Worm (Caenorhabditis elegans) whole organism, young adult: ENCODE measurements around the gene vps-15.

Source experiments
- C17E4.6 ChIP-seq: fragments of 200-800 bp; sonication (Bioruptor generic); IDR thresholded peaks from 2 replicates; pipeline ENCODE4 v1.3.6; 2022; ENCODE audit warnings: missing genetic modification reagents, missing genetic modification characterization, missing compliant biosample characterization
- D2030.7 ChIP-seq: fragments of 200-800 bp; sonication (Bioruptor generic); IDR thresholded peaks from 2 replicates; pipeline ENCODE4 v1.3.6; 2022; ENCODE audit warnings: missing genetic modification reagents, missing genetic modification characterization, missing compliant biosample characterization
- F37B4.10 ChIP-seq: fragments of 200-800 bp; sonication (Bioruptor generic); IDR thresholded peaks from 2 replicates; pipeline ENCODE4 v1.3.6; 2022; ENCODE audit warnings: missing genetic modification characterization, missing compliant biosample characterization
- F39B2.1 ChIP-seq: fragments of 200-800 bp; sonication (Bioruptor generic); IDR thresholded peaks from 2 replicates; pipeline ENCODE4 v1.3.6; 2022; ENCODE audit warnings: missing genetic modification reagents, missing genetic modification characterization, missing compliant biosample characterization
- F49E8.2 ChIP-seq: sonication (generic microtip); optimal IDR thresholded peaks from 3 replicates; lab custom pipeline; 2017; ENCODE audit warnings: missing genetic modification characterization, mild to moderate bottlenecking, missing compliant biosample characterization, antibody characterized with exemption, moderate library complexity; ENCODE audit not compliant: insufficient read depth
- F52B5.7 ChIP-seq: sonication (generic microtip); optimal IDR thresholded peaks from 2 replicates; lab custom pipeline; 2016; ENCODE audit warnings: mild to moderate bottlenecking, missing genetic modification characterization, missing compliant biosample characterization
- F57A8.1 ChIP-seq: fragments of 200-800 bp; sonication (Bioruptor generic); optimal IDR thresholded peaks from 2 replicates; lab custom pipeline; 2018; ENCODE audit warnings: mild to moderate bottlenecking, missing genetic modification characterization, moderate library complexity, missing compliant biosample characterization
- F57C9.4 ChIP-seq: sonication (generic microtip); optimal IDR thresholded peaks from 2 replicates; lab custom pipeline; 2017; ENCODE audit warnings: mild to moderate bottlenecking, missing genetic modification characterization, missing compliant biosample characterization
- T26A5.8 ChIP-seq: sonication (generic microtip); optimal IDR thresholded peaks from 2 replicates; lab custom pipeline; 2016; ENCODE audit warnings: missing genetic modification characterization, missing compliant biosample characterization
- Y53F4B.3 ChIP-seq: fragments of 200-800 bp; sonication (Bioruptor generic); IDR thresholded peaks from 2 replicates; pipeline ENCODE4 v1.3.6; 2022; ENCODE audit warnings: missing genetic modification reagents, missing genetic modification characterization, missing compliant biosample characterization
- Y67H2A.10 ChIP-seq: fragments of 200-800 bp; sonication (Bioruptor generic); conservative IDR thresholded peaks from 2 replicates; pipeline ENCODE4 v1.3.6; 2022; ENCODE audit warnings: missing genetic modification reagents, missing genetic modification characterization, missing compliant biosample characterization
- ZK185.1 ChIP-seq: sonication (generic microtip); optimal IDR thresholded peaks from 2 replicates; lab custom pipeline; 2016; ENCODE audit warnings: mild to moderate bottlenecking, missing genetic modification characterization, missing compliant biosample characterization; ENCODE audit not compliant: poor library complexity, severe bottlenecking
- akir-1 ChIP-seq: fragments of 200-800 bp; sonication (Bioruptor generic); optimal IDR thresholded peaks from 2 replicates; lab custom pipeline; 2018; ENCODE audit warnings: mild to moderate bottlenecking, missing genetic modification characterization, moderate library complexity, missing compliant biosample characterization
- atf-7 ChIP-seq: sonication (generic microtip); optimal IDR thresholded peaks from 2 replicates; lab custom pipeline; 2017; ENCODE audit warnings: mild to moderate bottlenecking, missing genetic modification characterization, missing compliant biosample characterization
- attf-3 ChIP-seq: fragments of 200-800 bp; sonication (Bioruptor generic); conservative IDR thresholded peaks from 2 replicates; pipeline ENCODE4 v1.3.6; 2022; ENCODE audit warnings: missing genetic modification reagents, missing genetic modification characterization, missing compliant biosample characterization
- attf-5 ChIP-seq: fragments of 200-800 bp; sonication (Bioruptor generic); optimal IDR thresholded peaks from 2 replicates; lab custom pipeline; 2018; ENCODE audit warnings: mild to moderate bottlenecking, missing genetic modification characterization, missing compliant biosample characterization
- attf-6 ChIP-seq: fragments of 200-800 bp; sonication (Bioruptor generic); IDR thresholded peaks from 2 replicates; pipeline ENCODE4 v1.3.6; 2022; ENCODE audit warnings: missing genetic modification reagents, missing genetic modification characterization, missing compliant biosample characterization
- bed-1 ChIP-seq: fragments of 200-800 bp; sonication (Bioruptor generic); IDR thresholded peaks from 2 replicates; pipeline ENCODE4 v1.3.6; 2022; ENCODE audit warnings: missing genetic modification reagents, missing genetic modification characterization, missing compliant biosample characterization
- ceh-100 ChIP-seq: fragments of 200-800 bp; sonication (Bioruptor generic); IDR thresholded peaks from 2 replicates; pipeline ENCODE4 v1.3.6; 2022; ENCODE audit warnings: missing genetic modification reagents, missing genetic modification characterization, missing compliant biosample characterization
- ceh-58 ChIP-seq: fragments of 200-800 bp; sonication (Bioruptor generic); IDR thresholded peaks from 2 replicates; pipeline ENCODE4 v1.3.6; 2022; ENCODE audit warnings: missing genetic modification characterization, missing compliant biosample characterization
- ceh-91 ChIP-seq: fragments of 200-800 bp; sonication (Bioruptor generic); IDR thresholded peaks from 2 replicates; pipeline ENCODE4 v1.3.6; 2022; ENCODE audit warnings: missing genetic modification reagents, missing genetic modification characterization, missing compliant biosample characterization
- dox-1 ChIP-seq: fragments of 200-800 bp; sonication (Bioruptor generic); IDR thresholded peaks from 2 replicates; pipeline ENCODE4 v1.3.6; 2022; ENCODE audit warnings: missing genetic modification reagents, missing genetic modification characterization, missing compliant biosample characterization
- dpff-1 ChIP-seq: sonication (generic microtip); optimal IDR thresholded peaks from 2 replicates; lab custom pipeline; 2017; ENCODE audit warnings: mild to moderate bottlenecking, missing genetic modification characterization, missing compliant biosample characterization
- ets-4 ChIP-seq: fragments of 200-800 bp; sonication (Bioruptor generic); optimal IDR thresholded peaks from 2 replicates; lab custom pipeline; 2018; ENCODE audit warnings: mild to moderate bottlenecking, missing genetic modification characterization, missing compliant biosample characterization
- gei-17 ChIP-seq: fragments of 200-800 bp; sonication (Bioruptor generic); optimal IDR thresholded peaks from 2 replicates; lab custom pipeline; 2018; ENCODE audit warnings: mild to moderate bottlenecking, missing genetic modification characterization, missing compliant biosample characterization
- hmg-1.2 ChIP-seq: fragments of 200-800 bp; sonication (Bioruptor generic); IDR thresholded peaks from 2 replicates; pipeline ENCODE4 v1.3.6; 2022; ENCODE audit warnings: missing genetic modification reagents, missing genetic modification characterization, missing compliant biosample characterization
- hmg-20 ChIP-seq: fragments of 200-800 bp; sonication (Bioruptor generic); IDR thresholded peaks from 2 replicates; pipeline ENCODE4 v1.3.6; 2022; ENCODE audit warnings: missing genetic modification reagents, missing genetic modification characterization, missing compliant biosample characterization
- hsf-1 ChIP-seq: fragments of 200-800 bp; sonication (Bioruptor generic); IDR thresholded peaks from 2 replicates; pipeline ENCODE4 v1.3.6; 2022; ENCODE audit warnings: missing genetic modification reagents, missing genetic modification characterization, missing compliant biosample characterization
- lag-1 ChIP-seq: fragments of 200-800 bp; sonication (Bioruptor generic); IDR thresholded peaks from 2 replicates; pipeline ENCODE4 v1.3.6; 2022; ENCODE audit warnings: missing genetic modification reagents, missing genetic modification characterization, missing compliant biosample characterization
- lin-26 ChIP-seq: fragments of 200-800 bp; sonication (Bioruptor generic); IDR thresholded peaks from 2 replicates; pipeline ENCODE4 v1.3.6; 2022; ENCODE audit warnings: missing genetic modification reagents, missing genetic modification characterization, missing compliant biosample characterization
- lin-54 ChIP-seq: fragments of 200-800 bp; sonication (Bioruptor generic); optimal IDR thresholded peaks from 2 replicates; lab custom pipeline; 2018; ENCODE audit warnings: mild to moderate bottlenecking, missing genetic modification characterization, missing compliant biosample characterization
- madf-8 ChIP-seq: fragments of 200-800 bp; sonication (Bioruptor generic); conservative IDR thresholded peaks from 2 replicates; pipeline ENCODE4 v1.3.6; 2022; ENCODE audit warnings: missing genetic modification reagents, missing genetic modification characterization, missing compliant biosample characterization
- nhr-120 ChIP-seq: fragments of 200-800 bp; sonication (Bioruptor generic); IDR thresholded peaks from 2 replicates; pipeline ENCODE4 v1.3.6; 2022; ENCODE audit warnings: missing genetic modification characterization, missing compliant biosample characterization
- nhr-27 ChIP-seq: fragments of 200-800 bp; sonication (Bioruptor generic); optimal IDR thresholded peaks from 2 replicates; lab custom pipeline; 2018; ENCODE audit warnings: mild to moderate bottlenecking, missing genetic modification characterization, moderate library complexity, missing compliant biosample characterization
- nhr-90 ChIP-seq: sonication (generic microtip); optimal IDR thresholded peaks from 2 replicates; lab custom pipeline; 2016; ENCODE audit warnings: missing genotype, mild to moderate bottlenecking, missing genetic modification characterization, missing compliant biosample characterization
- pbrm-1 ChIP-seq: fragments of 200-800 bp; sonication (Bioruptor generic); IDR thresholded peaks from 2 replicates; pipeline ENCODE4 v1.3.6; 2022; ENCODE audit warnings: missing genetic modification reagents, missing genetic modification characterization, missing compliant biosample characterization
- rcor-1 ChIP-seq: fragments of 200-800 bp; sonication (Bioruptor generic); IDR thresholded peaks from 2 replicates; pipeline ENCODE4 v1.3.6; 2022; ENCODE audit warnings: missing genetic modification reagents, missing genetic modification characterization, missing compliant biosample characterization
- rec-8 ChIP-seq, 2 experiments: sonication (generic microtip); optimal IDR thresholded peaks; 2 replicates each; lab custom pipeline; 2016; ENCODE audit warnings: mild to moderate bottlenecking in 2 of 2, missing genetic modification characterization in 2 of 2, missing genetic modification reagents in 2 of 2, missing genotype in 2 of 2, missing biosample characterization in 1 of 2, missing compliant biosample characterization in 1 of 2, moderate library complexity in 1 of 2
- repo-1 ChIP-seq: sonication (generic microtip); optimal IDR thresholded peaks from 2 replicates; lab custom pipeline; 2017; ENCODE audit warnings: mild to moderate bottlenecking, missing genetic modification characterization, missing compliant biosample characterization
- snpc-1.3 ChIP-seq: sonication (generic microtip); optimal IDR thresholded peaks from 2 replicates; lab custom pipeline; 2017; ENCODE audit warnings: missing genetic modification characterization, mild to moderate bottlenecking, missing compliant biosample characterization, antibody characterized with exemption, moderate library complexity, missing genotype, missing genetic modification reagents; ENCODE audit not compliant: insufficient read depth
- snpc-4 ChIP-seq, 5 experiments: fragments of 150-350 bp in 1 of 5; sonication (generic microtip) in 4 of 5; optimal IDR thresholded peaks; 2 replicates each; lab custom pipeline; 2014 to 2018; ENCODE audit warnings: missing genetic modification characterization in 5 of 5, missing biosample characterization in 3 of 5, antibody characterized with exemption in 2 of 5, mild to moderate bottlenecking in 2 of 5, missing compliant biosample characterization in 2 of 5, missing genotype in 2 of 5, moderate library complexity in 2 of 5, missing genetic modification reagents in 1 of 5
- somi-1 ChIP-seq: fragments of 200-800 bp; sonication (Bioruptor generic); optimal IDR thresholded peaks from 2 replicates; lab custom pipeline; 2018; ENCODE audit warnings: mild to moderate bottlenecking, missing genetic modification characterization, missing compliant biosample characterization
- tbx-9 ChIP-seq: sonication (generic microtip); optimal IDR thresholded peaks from 2 replicates; lab custom pipeline; 2016; ENCODE audit warnings: borderline replicate concordance, missing genetic modification characterization, inconsistent platforms, missing compliant biosample characterization
- unc-130 ChIP-seq: sonication (generic microtip); optimal IDR thresholded peaks from 2 replicates; lab custom pipeline; 2016; ENCODE audit warnings: missing genetic modification reagents, missing genetic modification characterization, missing compliant biosample characterization
- unc-62 ChIP-seq: fragments of 150-350 bp; optimal IDR thresholded peaks from 2 replicates; lab custom pipeline; 2014; ENCODE audit warnings: missing biosample characterization, missing genetic modification reagents, missing genetic modification characterization
- xnd-1 ChIP-seq: sonication (generic microtip); optimal IDR thresholded peaks from 2 replicates; lab custom pipeline; 2016; ENCODE audit warnings: missing genotype, missing genetic modification reagents, missing genetic modification characterization, missing compliant biosample characterization
- ztf-26 ChIP-seq: sonication (generic microtip); optimal IDR thresholded peaks from 2 replicates; lab custom pipeline; 2017; ENCODE audit warnings: missing genetic modification characterization, missing compliant biosample characterization
- ztf-28 ChIP-seq: fragments of 200-800 bp; sonication (Bioruptor generic); IDR thresholded peaks from 2 replicates; pipeline ENCODE4 v1.3.6; 2022; ENCODE audit warnings: missing genetic modification reagents, missing genetic modification characterization, missing compliant biosample characterization

Gene vps-15

ce11 chrII:11860623-11861079 lies 55.0 kb downstream of the vps-15 start, which contains the start of gene K12D12.5 (continued):
- TF ChIP-seq lin-26 (no peak), attf-3 (no peak), F57A8.1 (no peak), hmg-1.2 (GFP tag; lab: Robert Waterston, UW) (no peak), nhr-27 (tag; lab: Kevin White, UChicago) (no peak), F37B4.10 (GFP tag; lab: Robert Waterston, UW) (no peak), unc-62 (GFP tag; lab: Kevin White, UChicago) (no peak), F39B2.1 (GFP tag; lab: Robert Waterston, UW) (no peak), xnd-1 (tag; lab: Kevin White, UChicago) (peak; percentile 64), madf-8 (GFP tag; lab: Robert Waterston, UW) (peak; percentile 62), attf-6 (GFP tag; lab: Robert Waterston, UW) (no peak), dox-1 (GFP tag; lab: Robert Waterston, UW) (peak; percentile 61), ZK185.1 (tag; lab: Kevin White, UChicago) (no peak), nhr-90 (no peak), rec-8 (tag; optimal IDR thresholded peaks at IDR 0.05; lab: Kevin White, UChicago) (peak in 1 of 2 experiments; percentile 41), F52B5.7 (tag; lab: Kevin White, UChicago) (no peak), ceh-91 (GFP tag; lab: Robert Waterston, UW) (0 out of 2 replicates have a peak, but pooled peaks have one; percentile 56), ceh-100 (GFP tag; lab: Robert Waterston, UW) (no peak; the same call in 1 of the 2 replicates), lin-54 (GFP tag; lab: Kevin White, UChicago) (peak; percentile 56), Y53F4B.3 (GFP tag; lab: Robert Waterston, UW) (no peak), tbx-9 (tag; lab: Kevin White, UChicago) (no peak), ztf-26 (tag; lab: Kevin White, UChicago) (no peak), C17E4.6 (GFP tag; lab: Robert Waterston, UW) (no peak), F57C9.4 (tag; lab: Kevin White, UChicago) (no peak), unc-130 (GFP tag; lab: Kevin White, UChicago) (peak; percentile 64), somi-1 (GFP tag; lab: Kevin White, UChicago) (no peak), rcor-1 (GFP tag; lab: Robert Waterston, UW) (0 out of 2 replicates have a peak, but pooled peaks have one; percentile 24), ets-4 (no peak), T26A5.8 (tag; lab: Kevin White, UChicago) (no peak), ztf-28 (GFP tag; lab: Robert Waterston, UW) (0 out of 2 replicates have a peak, but pooled peaks have one; percentile 65), gei-17 (no peak), snpc-4 (GFP tag; optimal IDR thresholded peaks at IDR 0.05; lab: Kevin White, UChicago) (no peak), snpc-4 (tag; optimal IDR thresholded peaks at IDR 0.05; lab: Kevin White, UChicago) (no peak), nhr-120 (no peak), ceh-58 (no peak), akir-1 (GFP tag; lab: Kevin White, UChicago) (no peak), F49E8.2 (peak; percentile 40), D2030.7 (peak; percentile 54), dpff-1 (tag; lab: Kevin White, UChicago) (no peak), hmg-20 (GFP tag; lab: Robert Waterston, UW) (no peak), hsf-1 (GFP tag; lab: Robert Waterston, UW) (no peak), repo-1 (tag; lab: Kevin White, UChicago) (no peak), Y67H2A.10 (GFP tag; lab: Robert Waterston, UW) (no peak), snpc-1.3 (tag; lab: Kevin White, UChicago) (peak; percentile 1), atf-7 (tag; lab: Kevin White, UChicago) (no peak), lag-1 (GFP tag; lab: Robert Waterston, UW) (no peak), pbrm-1 (GFP tag; lab: Robert Waterston, UW) (no peak), attf-5 (GFP tag; lab: Kevin White, UChicago) (no peak), bed-1 (GFP tag; lab: Robert Waterston, UW) (no peak)
